Fruit fly (Drosophila melanogaster): Measurements from ENCODE around the gene CG4730.
A peak's percentile ranks its signal among the peaks of the same experiment; 100 is the strongest.

CG4730 gene

DNA sequence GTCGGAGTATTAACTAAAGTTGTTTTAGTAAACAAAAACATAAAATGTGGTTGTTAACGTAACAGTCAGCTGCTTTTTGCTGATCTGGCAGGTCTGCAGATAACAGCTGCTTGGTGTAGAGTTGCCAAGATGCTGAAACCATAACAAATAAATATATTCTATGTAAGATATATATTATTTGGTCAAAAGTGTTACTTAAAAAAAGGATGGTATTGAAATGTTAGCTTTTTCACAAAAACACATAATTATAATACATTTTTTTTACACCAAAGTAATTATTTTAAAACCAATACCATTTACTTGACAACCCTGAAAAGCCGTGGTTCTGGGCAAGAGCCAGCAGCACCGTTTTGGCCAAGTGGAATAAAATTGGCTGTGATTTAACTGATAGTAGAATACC lies 2.0 kb upstream of the CG4730 start, which contains the start of the genes CG4743 and Idh3g:
Gene CG4743, minus strand, starts transcription at position 23 of the 400 bp plus-strand sequence.
Gene Idh3g, plus strand, starts transcription at position 318 of the 400 bp plus-strand sequence.
- TF ChIP-seq CG1620 (GFP tag; optimal IDR thresholded peaks at IDR 0.05): peak; percentile 87
- TF ChIP-seq ovo (GFP tag; optimal IDR thresholded peaks at IDR 0.05): peak; percentile 92
- TF ChIP-seq Mnt (GFP tag; optimal IDR thresholded peaks at IDR 0.05): peak; percentile 90
- TF ChIP-seq CG11617 (GFP tag; optimal IDR thresholded peaks at IDR 0.05): peak; percentile 97
- TF ChIP-seq cnc (optimal IDR thresholded peaks at IDR 0.05): no peak
- TF ChIP-seq CG33017 (tag; optimal IDR thresholded peaks at IDR 0.05): peak; percentile 98
- peak; percentile 90 for TF ChIP-seq toe (GFP tag; optimal IDR thresholded peaks at IDR 0.05)
- peak; percentile 96 for TF ChIP-seq CG7045 (GFP tag; optimal IDR thresholded peaks at IDR 0.05)
- peak; percentile 96 for TF ChIP-seq tj (GFP tag; optimal IDR thresholded peaks at IDR 0.05)
- TF ChIP-seq kay (GFP tag; ENCODE audit: borderline replicate concordance): no peak
- TF ChIP-seq CG12768 (GFP tag; optimal IDR thresholded peaks at IDR 0.05): peak; percentile 95
- peak; percentile 98 for TF ChIP-seq bab1 (GFP tag; optimal IDR thresholded peaks at IDR 0.05)
- no peak for TF ChIP-seq CG5204 (GFP tag; optimal IDR thresholded peaks at IDR 0.05)
- peak; percentile 86 for TF ChIP-seq pad (GFP tag; optimal IDR thresholded peaks at IDR 0.05)
- peak; percentile 78 for TF ChIP-seq cic (GFP tag; optimal IDR thresholded peaks at IDR 0.05)
- TF ChIP-seq CG7101 (tag; optimal IDR thresholded peaks at IDR 0.05): peak; percentile 98
- TF ChIP-seq CG14711 (tag; optimal IDR thresholded peaks at IDR 0.05): peak; percentile 99
- TF ChIP-seq Hr96 (GFP tag; optimal IDR thresholded peaks at IDR 0.05): peak; percentile 78
- TF ChIP-seq Crg-1 (GFP tag; optimal IDR thresholded peaks at IDR 0.05): peak; percentile 92
- peak; percentile 83 for TF ChIP-seq Clk (GFP tag; optimal IDR thresholded peaks at IDR 0.05)

DNA sequence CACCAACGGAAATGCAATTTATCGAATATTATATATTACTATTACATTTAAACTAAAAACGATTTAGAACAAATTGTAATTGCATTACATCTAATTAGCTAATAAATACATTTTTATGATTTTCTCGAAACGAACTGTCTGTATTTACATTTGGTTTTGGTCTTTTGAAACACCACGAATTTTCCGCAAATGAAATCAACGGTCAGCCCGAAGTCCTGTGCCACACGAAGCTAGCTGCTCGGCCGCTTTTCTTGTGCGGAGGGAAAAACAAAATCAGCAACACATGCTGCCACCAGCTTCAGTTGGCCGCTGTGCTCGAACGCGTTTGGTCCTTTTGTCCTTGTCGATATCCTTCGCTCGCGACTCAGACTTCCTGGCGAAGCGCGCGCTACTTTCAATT lies 13.0 kb downstream of the CG4730 start, which contains the start of gene Lgr3:
Gene Lgr3, plus strand, starts transcription at position 301 of the 400 bp plus-strand sequence.
- TF ChIP-seq CG1620 (GFP tag; optimal IDR thresholded peaks at IDR 0.05) (no peak), CG14711 (tag; optimal IDR thresholded peaks at IDR 0.05) (no peak), pad (GFP tag; optimal IDR thresholded peaks at IDR 0.05) (no peak), ovo (GFP tag; optimal IDR thresholded peaks at IDR 0.05) (no peak), cnc (optimal IDR thresholded peaks at IDR 0.05) (no peak), Hr96 (GFP tag; optimal IDR thresholded peaks at IDR 0.05) (no peak), CG7045 (GFP tag; optimal IDR thresholded peaks at IDR 0.05) (no peak), Mnt (GFP tag; optimal IDR thresholded peaks at IDR 0.05) (no peak), cic (GFP tag; optimal IDR thresholded peaks at IDR 0.05) (no peak), bab1 (GFP tag; optimal IDR thresholded peaks at IDR 0.05) (no peak), CG11617 (GFP tag; optimal IDR thresholded peaks at IDR 0.05) (no peak), kay (GFP tag; ENCODE audit: borderline replicate concordance) (no peak), CG7101 (tag; optimal IDR thresholded peaks at IDR 0.05) (no peak), tj (GFP tag; optimal IDR thresholded peaks at IDR 0.05) (no peak), CG12768 (GFP tag; optimal IDR thresholded peaks at IDR 0.05) (no peak)

DNA sequence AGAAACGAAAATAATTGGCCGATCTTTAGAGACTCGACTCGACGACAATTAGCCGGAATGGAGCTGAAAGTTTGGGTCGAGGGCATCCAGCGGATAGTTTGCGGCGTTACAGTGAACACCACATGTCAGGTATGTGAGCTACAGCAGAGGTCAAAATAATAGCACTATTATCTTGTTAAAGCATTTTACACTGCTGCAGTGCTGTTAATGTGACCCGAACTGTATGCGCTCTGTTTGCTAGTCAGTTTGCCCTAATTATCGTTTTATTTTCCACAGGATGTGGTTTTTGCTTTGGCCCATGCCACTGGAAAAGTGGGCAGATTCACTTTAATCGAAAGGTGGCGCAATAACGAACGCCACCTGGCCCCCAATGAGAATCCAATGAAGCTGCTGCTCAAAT lies 16.1 kb downstream of the CG4730 start:
- no peak for TF ChIP-seq Mnt (GFP tag; optimal IDR thresholded peaks at IDR 0.05)
- TF ChIP-seq CG11617 (GFP tag; optimal IDR thresholded peaks at IDR 0.05): no peak
- no peak for TF ChIP-seq CG7045 (GFP tag; optimal IDR thresholded peaks at IDR 0.05)

DNA sequence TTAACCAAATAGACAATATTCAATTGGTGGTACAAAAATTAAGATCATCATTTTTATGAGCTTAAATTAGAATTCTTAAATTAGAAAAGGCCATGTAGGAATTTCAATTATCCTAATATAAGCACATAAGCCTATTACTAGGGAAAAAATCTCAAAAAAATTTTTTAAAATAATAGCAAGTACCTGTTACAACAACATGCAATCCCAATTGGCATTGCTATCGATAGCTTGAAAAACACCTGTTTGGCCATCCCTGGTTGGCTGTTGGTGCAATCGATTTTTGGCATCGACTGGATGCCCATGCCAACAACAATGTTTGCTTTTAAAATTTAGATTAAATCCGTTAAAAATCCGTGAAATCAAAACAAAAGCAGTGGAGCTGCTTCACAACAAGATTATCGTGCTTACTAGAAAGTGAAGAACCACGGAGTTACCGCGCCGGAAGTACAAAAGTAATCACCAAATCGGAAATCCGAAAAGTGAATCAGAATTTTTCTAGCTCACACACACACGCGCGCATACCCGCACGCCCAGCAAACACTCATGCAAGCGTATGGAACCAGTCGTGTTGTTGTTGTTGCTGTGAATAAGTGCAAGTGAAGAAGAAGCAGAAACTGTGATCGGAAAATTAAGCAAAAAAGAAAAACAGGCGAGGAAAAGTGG lies 16.8 kb downstream of the CG4730 start, which contains the start of gene RASSF8:
Gene RASSF8, plus strand, starts transcription at position 265 of the 663 bp plus-strand sequence.
- no peak for TF ChIP-seq Crg-1 (GFP tag; optimal IDR thresholded peaks at IDR 0.05)
- peak; percentile 74 for TF ChIP-seq CG5204 (GFP tag; optimal IDR thresholded peaks at IDR 0.05)
- TF ChIP-seq CG7101 (tag; optimal IDR thresholded peaks at IDR 0.05): no peak
- TF ChIP-seq kay (GFP tag; ENCODE audit: borderline replicate concordance): no peak
- no peak for TF ChIP-seq CG12768 (GFP tag; optimal IDR thresholded peaks at IDR 0.05)
- no peak for TF ChIP-seq CG14711 (tag; optimal IDR thresholded peaks at IDR 0.05)
- no peak for TF ChIP-seq pad (GFP tag; optimal IDR thresholded peaks at IDR 0.05)
- TF ChIP-seq Hr96 (GFP tag; optimal IDR thresholded peaks at IDR 0.05): peak; percentile 49
- TF ChIP-seq bab1 (GFP tag; optimal IDR thresholded peaks at IDR 0.05): peak; percentile 54
- TF ChIP-seq CG7045 (GFP tag; optimal IDR thresholded peaks at IDR 0.05): peak; percentile 12
- TF ChIP-seq CG11617 (GFP tag; optimal IDR thresholded peaks at IDR 0.05): no peak
- TF ChIP-seq toe (GFP tag; optimal IDR thresholded peaks at IDR 0.05): peak; percentile 69
- TF ChIP-seq cic (GFP tag; optimal IDR thresholded peaks at IDR 0.05): no peak
- TF ChIP-seq Mnt (GFP tag; optimal IDR thresholded peaks at IDR 0.05): peak; percentile 42
- peak; percentile 29 for TF ChIP-seq CG1620 (GFP tag; optimal IDR thresholded peaks at IDR 0.05)

DNA sequence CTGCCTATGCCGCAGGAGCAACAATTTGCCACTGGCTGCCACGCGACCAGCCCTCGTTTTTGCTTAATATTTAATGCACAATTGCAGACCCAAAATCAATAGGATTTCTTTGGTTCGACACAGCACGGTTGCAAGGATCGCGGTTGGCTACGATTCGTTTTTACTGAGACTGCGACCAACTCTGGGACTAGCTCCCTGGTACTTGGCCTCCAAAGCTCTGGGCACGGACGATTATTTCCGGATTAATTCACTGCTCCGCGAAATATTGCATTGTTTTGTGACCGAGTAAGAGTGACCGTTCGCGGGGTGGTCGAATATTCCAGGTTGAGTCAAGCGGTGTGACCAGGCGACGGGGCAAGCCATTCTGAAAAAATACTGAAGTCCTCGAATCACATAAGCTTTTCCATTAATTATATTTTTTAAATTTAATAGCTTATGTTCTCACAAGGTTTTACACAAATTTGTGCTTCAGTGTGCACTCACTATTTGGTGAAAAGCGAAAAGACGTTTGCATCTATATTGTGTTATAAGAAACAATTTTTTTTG lies 17.4 kb downstream of the CG4730 start, which contains the start of gene Tnks:
Gene Tnks, minus strand, starts transcription at position 302 of the 546 bp plus-strand sequence.
- peak; percentile 24 for TF ChIP-seq ovo (GFP tag; optimal IDR thresholded peaks at IDR 0.05)
- TF ChIP-seq Hr96 (GFP tag; optimal IDR thresholded peaks at IDR 0.05): no peak
- TF ChIP-seq bab1 (GFP tag; optimal IDR thresholded peaks at IDR 0.05): no peak
- peak; percentile 4 for TF ChIP-seq CG11617 (GFP tag; optimal IDR thresholded peaks at IDR 0.05)

DNA sequence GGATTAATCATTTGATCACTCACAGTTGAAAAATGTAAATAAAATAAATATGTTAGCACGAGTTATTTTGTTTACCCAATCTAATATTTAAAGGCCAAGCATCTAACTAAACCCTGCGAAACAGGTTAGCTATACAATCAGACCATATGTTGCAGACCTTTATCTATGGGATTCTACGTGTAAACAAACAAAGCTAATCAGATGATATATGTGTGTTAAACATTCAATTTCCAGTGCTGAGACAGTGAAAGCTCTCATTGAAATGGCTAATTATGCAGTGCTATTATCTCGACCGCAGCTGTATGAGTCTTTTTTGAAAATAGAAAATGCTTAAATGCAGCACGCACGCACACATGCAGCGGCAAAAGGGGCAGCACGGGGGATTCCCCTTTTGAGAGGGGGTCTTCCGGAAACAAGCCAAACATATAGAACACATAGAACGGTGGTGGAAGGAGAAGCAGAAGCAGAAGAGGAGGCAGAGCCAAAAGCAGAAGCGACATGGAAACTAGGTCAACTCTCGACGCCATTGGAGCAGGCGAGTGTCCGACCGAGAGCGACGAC lies 18.5 kb downstream of the CG4730 start:
- TF ChIP-seq ovo (GFP tag; optimal IDR thresholded peaks at IDR 0.05): no peak
- no peak for TF ChIP-seq tj (GFP tag; optimal IDR thresholded peaks at IDR 0.05)

Measured in whole organism, adult.